Worm (Caenorhabditis elegans): ENCODE results near the gene ltd-1.

Gene ltd-1

DNA sequence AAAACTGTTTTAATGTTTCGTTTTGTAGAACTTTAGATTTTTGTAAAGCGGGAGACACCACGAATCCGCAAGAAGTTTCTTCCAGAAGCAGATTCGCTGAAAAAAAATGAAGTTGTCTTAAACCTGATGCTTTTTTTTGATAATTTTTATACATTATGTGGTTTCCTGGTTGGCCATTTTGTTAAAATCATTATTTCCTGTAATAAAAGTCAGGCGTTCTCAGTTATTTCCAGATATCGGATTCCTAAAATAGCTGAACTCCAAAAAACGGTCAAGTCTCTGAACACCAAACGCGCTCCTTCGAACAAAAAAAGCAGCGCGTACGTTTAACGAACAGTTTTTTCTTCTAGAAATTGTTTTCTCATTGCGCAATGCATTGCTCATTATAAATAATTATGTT, 44.8 kb upstream of the ltd-1 start:
- no peak for TF ChIP-seq elt-2 (tag; optimal IDR thresholded peaks at IDR 0.05)
- TF ChIP-seq lin-13 (GFP tag; optimal IDR thresholded peaks at IDR 0.05): peak; percentile 34
- TF ChIP-seq sptf-1 (tag; optimal IDR thresholded peaks at IDR 0.05): no peak
- TF ChIP-seq tlp-1 (tag; optimal IDR thresholded peaks at IDR 0.05): no peak
- peak; percentile 39 to 85 for TF ChIP-seq lin-35 (GFP tag; optimal IDR thresholded peaks at IDR 0.05)
- no peak for TF ChIP-seq nhr-12 (tag; optimal IDR thresholded peaks at IDR 0.05)
- no peak for TF ChIP-seq unc-30 (tag; optimal IDR thresholded peaks at IDR 0.05)
- TF ChIP-seq ceh-8 (GFP tag; optimal IDR thresholded peaks at IDR 0.05): no peak
- peak; percentile 15 to 88 for TF ChIP-seq lsy-2 (tag; optimal IDR thresholded peaks at IDR 0.05)
- no peak for TF ChIP-seq rnt-1 (tag; optimal IDR thresholded peaks at IDR 0.05)
- no peak for TF ChIP-seq egl-13 (tag; optimal IDR thresholded peaks at IDR 0.05)
- TF ChIP-seq irx-1 (tag; optimal IDR thresholded peaks at IDR 0.05): no peak
- no peak for TF ChIP-seq unc-98 (GFP tag; IDR thresholded peaks at IDR 0.05)
- no peak for TF ChIP-seq C04F5.9 (tag; optimal IDR thresholded peaks at IDR 0.05)
- no peak for TF ChIP-seq sox-4 (tag; optimal IDR thresholded peaks at IDR 0.05)
- no peak for TF ChIP-seq hlh-17 (GFP tag; optimal IDR thresholded peaks at IDR 0.05; ENCODE audit: borderline replicate concordance)
- TF ChIP-seq fkh-10 (GFP tag; optimal IDR thresholded peaks at IDR 0.05): no peak
- TF ChIP-seq swsn-7 (tag; optimal IDR thresholded peaks at IDR 0.05): no peak
- no peak for TF ChIP-seq C16A3.4 (tag; optimal IDR thresholded peaks at IDR 0.05)
- no peak; the same call in 1 of the 2 replicates for TF ChIP-seq isw-1 (GFP tag; IDR thresholded peaks at IDR 0.05)
- TF ChIP-seq nhr-85 (tag): peak; percentile 68
- TF ChIP-seq skn-1 (tag; optimal IDR thresholded peaks at IDR 0.05): peak; percentile 33
- TF ChIP-seq nhr-84 (tag; optimal IDR thresholded peaks at IDR 0.05): no peak
- TF ChIP-seq hpl-2 (GFP tag; optimal IDR thresholded peaks at IDR 0.05): no peak
- peak; percentile 24 for TF ChIP-seq nhr-20 (tag; optimal IDR thresholded peaks at IDR 0.05)
- no peak for TF ChIP-seq fos-1 (tag; optimal IDR thresholded peaks at IDR 0.05)
- TF ChIP-seq mep-1 (tag; optimal IDR thresholded peaks at IDR 0.05): no peak
- TF ChIP-seq grh-1 (GFP tag; IDR thresholded peaks at IDR 0.05): no peak
- no peak for TF ChIP-seq nhr-76 (tag; optimal IDR thresholded peaks at IDR 0.05)
- TF ChIP-seq dsc-1 (tag; optimal IDR thresholded peaks at IDR 0.05): peak; percentile 7
- TF ChIP-seq ztf-11 (tag; optimal IDR thresholded peaks at IDR 0.05): no peak
- no peak for TF ChIP-seq ceh-82 (tag; optimal IDR thresholded peaks at IDR 0.05)
- peak; percentile 37 for TF ChIP-seq nhr-77 (tag; optimal IDR thresholded peaks at IDR 0.05)
- no peak for TF ChIP-seq nhr-19 (GFP tag; conservative IDR thresholded peaks at IDR 0.05)
- no peak for TF ChIP-seq efl-3 (GFP tag; optimal IDR thresholded peaks at IDR 0.05)
- no peak for TF ChIP-seq ceh-63 (GFP tag; optimal IDR thresholded peaks at IDR 0.05)
- TF ChIP-seq ama-1 (optimal IDR thresholded peaks at IDR 0.05): no peak
- no peak for TF ChIP-seq egl-27 (tag; optimal IDR thresholded peaks at IDR 0.05)
- TF ChIP-seq fkh-8 (tag; optimal IDR thresholded peaks at IDR 0.05): peak; percentile 55
- peak; percentile 54 for TF ChIP-seq nhr-71 (tag; optimal IDR thresholded peaks at IDR 0.05)
- TF ChIP-seq dpl-1 (GFP tag; optimal IDR thresholded peaks at IDR 0.05): peak; percentile 47 to 70 (median 65)
- TF ChIP-seq C34B4.2 (tag; optimal IDR thresholded peaks at IDR 0.05): no peak
- no peak for TF ChIP-seq aly-2 (tag; optimal IDR thresholded peaks at IDR 0.05)
- no peak for TF ChIP-seq jun-1 (tag; optimal IDR thresholded peaks at IDR 0.05)
- no peak for TF ChIP-seq ceh-88 (GFP tag; IDR thresholded peaks at IDR 0.05)
- TF ChIP-seq tbx-2 (tag; optimal IDR thresholded peaks at IDR 0.05): no peak
- TF ChIP-seq nhr-28 (tag; optimal IDR thresholded peaks at IDR 0.05): no peak
- peak; percentile 23 for TF ChIP-seq nhr-47 (tag; optimal IDR thresholded peaks at IDR 0.05)
- TF ChIP-seq nhr-237 (tag; optimal IDR thresholded peaks at IDR 0.05): peak; percentile 35
- TF ChIP-seq pag-3 (tag; optimal IDR thresholded peaks at IDR 0.05; ENCODE audit: borderline replicate concordance, insufficient read depth): no peak
- no peak for TF ChIP-seq mdl-1 (tag; optimal IDR thresholded peaks at IDR 0.05)
- peak; percentile 54 for TF ChIP-seq lir-3 (tag; optimal IDR thresholded peaks at IDR 0.05; ENCODE audit: poor library complexity)
- no peak for TF ChIP-seq unc-130 (tag; optimal IDR thresholded peaks at IDR 0.05)
- peak; percentile 37 for TF ChIP-seq pax-3 (tag; optimal IDR thresholded peaks at IDR 0.05)

All from whole organism, L1 larva.